Fruit fly (Drosophila melanogaster) whole organism, embryonic: ENCODE data around the gene CG12702.

Experiments
- Aef1 ChIP-seq: fragments of 200-800 bp; sonication (Bioruptor generic); IDR thresholded peaks from 3 replicates; pipeline ENCODE4 v1.3.6; 2022; ENCODE audit warnings: missing biosample characterization, missing genetic modification characterization
- Antp ChIP-seq: fragments of 200-800 bp; sonication (Bioruptor generic); optimal IDR thresholded peaks from 3 replicates; lab custom pipeline; 2016; ENCODE audit warnings: missing biosample characterization, missing genetic modification characterization
- CG12299 ChIP-seq: fragments of 200-800 bp; sonication (Bioruptor generic); optimal IDR thresholded peaks from 2 replicates; lab custom pipeline; 2018; ENCODE audit warnings: missing biosample characterization, mild to moderate bottlenecking, missing genetic modification characterization
- CG1233 ChIP-seq: fragments of 200-800 bp; sonication (Bioruptor generic); optimal IDR thresholded peaks from 4 replicates; lab custom pipeline; 2018; ENCODE audit warnings: missing biosample characterization, mild to moderate bottlenecking, missing genetic modification characterization
- CG13424 ChIP-seq: fragments of 200-800 bp; sonication (Bioruptor generic); optimal IDR thresholded peaks from 2 replicates; lab custom pipeline; 2019; ENCODE audit warnings: missing biosample characterization, mild to moderate bottlenecking, missing genetic modification characterization, moderate library complexity
- CG13624 ChIP-seq: fragments of 200-800 bp; sonication (Bioruptor generic); optimal IDR thresholded peaks from 2 replicates; lab custom pipeline; 2016; ENCODE audit warnings: missing biosample characterization, missing genetic modification characterization
- CG15073 ChIP-seq: fragments of 200-800 bp; sonication (Bioruptor generic); optimal IDR thresholded peaks from 2 replicates; lab custom pipeline; 2016; ENCODE audit warnings: missing biosample characterization, missing genetic modification characterization
- CG1647 ChIP-seq: fragments of 200-800 bp; sonication (Bioruptor generic); optimal IDR thresholded peaks from 3 replicates; lab custom pipeline; 2016; ENCODE audit warnings: missing biosample characterization, missing genetic modification characterization
- CG18262 ChIP-seq: fragments of 200-800 bp; optimal IDR thresholded peaks from 3 replicates; lab custom pipeline; 2019; ENCODE audit warnings: missing biosample characterization, mild to moderate bottlenecking, missing genetic modification characterization, moderate library complexity
- CG2120 ChIP-seq: fragments of 200-800 bp; sonication (Bioruptor generic); optimal IDR thresholded peaks from 3 replicates; lab custom pipeline; 2016; ENCODE audit warnings: missing biosample characterization, missing genetic modification characterization
- CG2875 ChIP-seq: fragments of 200-800 bp; sonication (Bioruptor generic); optimal IDR thresholded peaks from 2 replicates; lab custom pipeline; 2017; ENCODE audit warnings: missing biosample characterization, mild to moderate bottlenecking, missing genetic modification characterization, missing genetic modification reagents
- CG31365 ChIP-seq: fragments of 200-800 bp; sonication (Bioruptor generic); optimal IDR thresholded peaks from 2 replicates; lab custom pipeline; 2018; ENCODE audit warnings: missing biosample characterization, mild to moderate bottlenecking, missing genetic modification characterization
- CG3163 ChIP-seq: fragments of 200-800 bp; sonication (Bioruptor generic); optimal IDR thresholded peaks from 3 replicates; lab custom pipeline; 2016; ENCODE audit warnings: missing biosample characterization, missing genetic modification characterization
- CG34376 ChIP-seq: fragments of 200-800 bp; sonication (Bioruptor generic); optimal IDR thresholded peaks from 2 replicates; lab custom pipeline; 2018; ENCODE audit warnings: missing biosample characterization, mild to moderate bottlenecking, missing genetic modification characterization
- CG3847 ChIP-seq: fragments of 200-800 bp; sonication (Bioruptor generic); IDR thresholded peaks from 2 replicates; pipeline ENCODE4 v1.3.6; 2022; ENCODE audit warnings: missing biosample characterization, missing genetic modification characterization
- CG4854 ChIP-seq: fragments of 200-800 bp; sonication (Bioruptor generic); optimal IDR thresholded peaks from 2 replicates; lab custom pipeline; 2016; ENCODE audit warnings: missing biosample characterization, missing genetic modification characterization, inconsistent platforms
- CG6854 ChIP-seq: fragments of 200-800 bp; sonication (Bioruptor generic); optimal IDR thresholded peaks from 3 replicates; lab custom pipeline; 2017; ENCODE audit warnings: missing biosample characterization, mild to moderate bottlenecking, missing genetic modification characterization
- CG7357 ChIP-seq: fragments of 200-800 bp; sonication (Bioruptor generic); IDR thresholded peaks from 3 replicates; pipeline ENCODE4 v1.3.6; 2022; ENCODE audit warnings: missing biosample characterization, missing genetic modification characterization
- CG7786 ChIP-seq: fragments of 200-800 bp; sonication (Bioruptor generic); optimal IDR thresholded peaks from 2 replicates; lab custom pipeline; 2016; ENCODE audit warnings: missing biosample characterization, missing genetic modification characterization
- CG8924 ChIP-seq: fragments of 200-800 bp; optimal IDR thresholded peaks from 3 replicates; lab custom pipeline; 2019; ENCODE audit warnings: missing biosample characterization, mild to moderate bottlenecking, missing genetic modification characterization, moderate library complexity
- Dfd ChIP-seq, 2 experiments: fragments of >200 bp; optimal IDR thresholded peaks; 2 replicates each; lab custom pipeline; 2017; ENCODE audit warnings: missing biosample characterization in 2 of 2, missing genetic modification characterization in 2 of 2
- Dip2 ChIP-seq: fragments of 200-800 bp; sonication (Bioruptor generic); IDR thresholded peaks from 2 replicates; pipeline ENCODE4 v1.3.6; 2022; ENCODE audit warnings: missing biosample characterization, missing genetic modification characterization
- HLHmδ ChIP-seq: fragments of 200-800 bp; sonication (Bioruptor generic); optimal IDR thresholded peaks from 2 replicates; lab custom pipeline; 2018; ENCODE audit warnings: missing biosample characterization, mild to moderate bottlenecking, missing genetic modification characterization, moderate library complexity
- Ptx1 ChIP-seq: fragments of 200-800 bp; sonication (Bioruptor generic); IDR thresholded peaks from 2 replicates; pipeline ENCODE4 v1.3.6; 2022; ENCODE audit warnings: missing biosample characterization, missing genetic modification characterization
- Sin3A ChIP-seq: fragments of >200 bp; optimal IDR thresholded peaks from 2 replicates; lab custom pipeline; 2018
- aop ChIP-seq: fragments of 200-800 bp; sonication (Bioruptor generic); IDR thresholded peaks from 2 replicates; pipeline ENCODE4 v1.3.6; 2022; ENCODE audit warnings: missing biosample characterization, missing genetic modification characterization
- cwo ChIP-seq: fragments of 200-800 bp; sonication (Bioruptor generic); optimal IDR thresholded peaks from 3 replicates; lab custom pipeline; 2017; ENCODE audit warnings: missing biosample characterization, missing genetic modification characterization, mild to moderate bottlenecking, moderate library complexity, missing genetic modification reagents
- dimm ChIP-seq: fragments of 200-800 bp; sonication (Bioruptor generic); IDR thresholded peaks from 2 replicates; pipeline ENCODE4 v1.3.6; 2022; ENCODE audit warnings: missing biosample characterization, missing genetic modification characterization
- gcm2 ChIP-seq: fragments of 200-800 bp; sonication (Bioruptor generic); optimal IDR thresholded peaks from 2 replicates; lab custom pipeline; 2016; ENCODE audit warnings: missing biosample characterization, missing genetic modification characterization
- gt ChIP-seq: fragments of 200-800 bp; sonication (Bioruptor generic); IDR thresholded peaks from 2 replicates; pipeline ENCODE4 v1.3.6; 2022; ENCODE audit warnings: missing biosample characterization, missing genetic modification characterization
- hth ChIP-seq: fragments of >200 bp; optimal IDR thresholded peaks from 2 replicates; lab custom pipeline; 2017; ENCODE audit warnings: inconsistent platforms
- insv ChIP-seq, 2 experiments: fragments of 200-800 bp; sonication (Bioruptor generic); optimal IDR thresholded peaks; 3 replicates each; lab custom pipeline; 2016 to 2018; ENCODE audit warnings: missing biosample characterization in 2 of 2, missing genetic modification characterization in 2 of 2
- kah ChIP-seq: fragments of 200-800 bp; sonication (Bioruptor generic); optimal IDR thresholded peaks from 2 replicates; lab custom pipeline; 2018; ENCODE audit warnings: missing biosample characterization, mild to moderate bottlenecking, missing genetic modification characterization
- knrl ChIP-seq: fragments of 200-800 bp; sonication (Bioruptor generic); IDR thresholded peaks from 3 replicates; pipeline ENCODE4 v1.3.6; 2022; ENCODE audit warnings: missing biosample characterization, missing genetic modification characterization; ENCODE audit not compliant: partially characterized antibody
- lbe ChIP-seq: fragments of 200-800 bp; sonication (Bioruptor generic); optimal IDR thresholded peaks from 2 replicates; lab custom pipeline; 2016; ENCODE audit warnings: missing biosample characterization, mild to moderate bottlenecking, missing genetic modification characterization
- lilli ChIP-seq: fragments of 200-800 bp; sonication (Bioruptor generic); optimal IDR thresholded peaks from 3 replicates; lab custom pipeline; 2016; ENCODE audit warnings: missing biosample characterization, missing genetic modification characterization
- lov ChIP-seq, 2 experiments: fragments of 200-800 bp in 1 of 2; fragments of >200 bp in 1 of 2; sonication (Bioruptor generic) in 1 of 2; IDR thresholded peaks in 1 of 2; optimal IDR thresholded peaks in 1 of 2; 2 replicates in 1 of 2; 3 replicates in 1 of 2; pipeline versions ENCODE4 v1.3.6 to Lab custom; 2017 to 2022; ENCODE audit warnings: missing biosample characterization in 1 of 2, missing genetic modification characterization in 1 of 2
- mam ChIP-seq: fragments of 200-800 bp; sonication (Bioruptor generic); optimal IDR thresholded peaks from 3 replicates; lab custom pipeline; 2016; ENCODE audit warnings: missing biosample characterization, missing genetic modification characterization
- nom ChIP-seq: fragments of 200-800 bp; sonication (Bioruptor generic); optimal IDR thresholded peaks from 2 replicates; lab custom pipeline; 2017; ENCODE audit warnings: missing biosample characterization, missing genetic modification characterization, mild to moderate bottlenecking, moderate library complexity, missing genetic modification reagents
- odd ChIP-seq: fragments of 200-800 bp; sonication (Bioruptor generic); optimal IDR thresholded peaks from 2 replicates; lab custom pipeline; 2017; ENCODE audit warnings: missing biosample characterization, mild to moderate bottlenecking, missing genetic modification characterization
- ranshi ChIP-seq: fragments of 200-800 bp; sonication (Bioruptor generic); IDR thresholded peaks from 2 replicates; pipeline ENCODE4 v1.3.6; 2022; ENCODE audit warnings: missing biosample characterization, missing genetic modification characterization
- sc ChIP-seq, 3 experiments: fragments of >200 bp in 2 of 3; fragments of 200-800 bp in 1 of 3; sonication (Bioruptor generic) in 1 of 3; optimal IDR thresholded peaks; 2 replicates in 2 of 3; 3 replicates in 1 of 3; lab custom pipeline; 2017; ENCODE audit warnings: mild to moderate bottlenecking in 1 of 3, missing biosample characterization in 1 of 3, missing genetic modification characterization in 1 of 3, missing genetic modification reagents in 1 of 3
- sisA ChIP-seq: fragments of 200-800 bp; sonication (Bioruptor generic); IDR thresholded peaks from 2 replicates; pipeline ENCODE4 v1.3.6; 2022; ENCODE audit warnings: missing biosample characterization, missing genetic modification characterization
- sob ChIP-seq: fragments of 200-800 bp; sonication (Bioruptor generic); IDR thresholded peaks from 2 replicates; pipeline ENCODE4 v1.3.6; 2022; ENCODE audit warnings: missing biosample characterization, missing genetic modification characterization
- sr ChIP-seq: fragments of 200-800 bp; sonication (Bioruptor generic); IDR thresholded peaks from 3 replicates; pipeline ENCODE4 v1.3.6; 2022; ENCODE audit warnings: missing biosample characterization, missing genetic modification characterization
- stc ChIP-seq: fragments of 200-800 bp; sonication (Bioruptor generic); IDR thresholded peaks from 2 replicates; pipeline ENCODE4 v1.3.6; 2022; ENCODE audit warnings: missing biosample characterization, missing genetic modification characterization
- sug ChIP-seq: fragments of 200-800 bp; optimal IDR thresholded peaks from 2 replicates; lab custom pipeline; 2019; ENCODE audit warnings: missing biosample characterization, mild to moderate bottlenecking, missing genetic modification characterization, moderate library complexity
- tup ChIP-seq: fragments of 200-800 bp; sonication (Bioruptor generic); optimal IDR thresholded peaks from 2 replicates; lab custom pipeline; 2016; ENCODE audit warnings: missing biosample characterization, mild to moderate bottlenecking, missing genetic modification characterization, moderate library complexity
- usp ChIP-seq: fragments of >200 bp; optimal IDR thresholded peaks from 2 replicates; lab custom pipeline; 2017; ENCODE audit warnings: missing biosample characterization, missing genetic modification characterization
- wek ChIP-seq: fragments of 200-800 bp; sonication (Bioruptor generic); optimal IDR thresholded peaks from 3 replicates; lab custom pipeline; 2018; ENCODE audit warnings: missing biosample characterization, mild to moderate bottlenecking, missing genetic modification characterization, moderate library complexity
- zen2 ChIP-seq: fragments of 200-800 bp; sonication (Bioruptor generic); IDR thresholded peaks from 3 replicates; pipeline ENCODE4 v1.3.6; 2022; ENCODE audit warnings: missing biosample characterization, missing genetic modification characterization; ENCODE audit not compliant: partially characterized antibody

CG12702 gene

DNA sequence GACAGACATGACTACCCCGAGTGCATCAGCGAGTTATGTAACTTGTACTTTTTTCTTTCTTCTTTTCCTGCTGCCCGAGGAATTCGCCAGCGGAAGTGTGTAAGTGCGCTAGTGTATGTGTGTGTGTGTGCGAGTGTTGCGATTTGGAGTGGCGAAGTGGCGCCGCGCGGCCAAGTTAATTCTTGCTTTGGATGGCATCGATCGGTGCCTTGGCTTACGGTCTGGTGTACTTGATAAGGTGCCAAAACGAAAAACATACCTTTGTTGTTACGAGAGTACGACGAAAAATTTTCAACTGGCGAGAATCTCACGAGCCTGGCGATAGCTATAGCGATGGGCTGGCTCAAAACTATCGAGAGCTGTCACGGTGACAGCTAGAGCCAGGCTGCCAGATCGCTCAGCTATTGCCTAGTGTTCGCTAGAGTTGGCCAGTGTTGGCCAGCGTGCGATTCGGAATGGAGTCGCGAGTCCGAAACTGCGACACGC is 20.6 kb downstream of the CG12702 start, which contains the start of the genes CG18809, COX6B, CG33932 and Rpp20 (continued):
- TF ChIP-seq sug, result peak; percentile 59
- no peak for TF ChIP-seq gcm2 (GFP tag; lab: Kevin White, UChicago)
- TF ChIP-seq CG18262 (tag; lab: Kevin White, UChicago), result no peak
- TF ChIP-seq CG34376 (GFP tag; lab: Kevin White, UChicago), result peak; percentile 59
- no peak for TF ChIP-seq wek
- peak; percentile 88 for TF ChIP-seq sob (GFP tag; lab: Robert Waterston, UW)
- peak; percentile 63 for TF ChIP-seq CG1647 (GFP tag; lab: Kevin White, UChicago)
- peak in 1 of 2 experiments; percentile 26 for TF ChIP-seq insv (GFP tag; optimal IDR thresholded peaks at IDR 0.05; lab: Kevin White, UChicago)
- TF ChIP-seq hth (lab: Kevin White, UChicago), result no peak
- no peak for TF ChIP-seq CG12299 (tag; lab: Kevin White, UChicago)
- TF ChIP-seq Dfd (GFP tag; optimal IDR thresholded peaks at IDR 0.05; lab: Kevin White, UChicago), result no peak
- no peak for TF ChIP-seq cwo (GFP tag; lab: Kevin White, UChicago)
- peak; percentile 90 for TF ChIP-seq zen2
- no peak for TF ChIP-seq CG7357 (GFP tag; lab: Robert Waterston, UW)
- peak; percentile 96 for TF ChIP-seq knrl (GFP tag; lab: Robert Waterston, UW)
- peak; percentile 42 for TF ChIP-seq nom (GFP tag; lab: Kevin White, UChicago)
- peak; percentile 66 for TF ChIP-seq Ptx1 (GFP tag; lab: Robert Waterston, UW)
- TF ChIP-seq sisA (GFP tag; lab: Robert Waterston, UW), result peak; percentile 62; the same call in 1 of the 2 replicates
- TF ChIP-seq sc (optimal IDR thresholded peaks at IDR 0.05; lab: Kevin White, UChicago), result no peak
- TF ChIP-seq sc (GFP tag; optimal IDR thresholded peaks at IDR 0.05; lab: Kevin White, UChicago), result no peak
- no peak for TF ChIP-seq usp
- peak; percentile 68 for TF ChIP-seq lbe (GFP tag; lab: Kevin White, UChicago)
- TF ChIP-seq CG4854 (GFP tag; lab: Kevin White, UChicago), result no peak
- TF ChIP-seq CG8924 (tag; lab: Kevin White, UChicago), result peak; percentile 52
- peak; percentile 77 for TF ChIP-seq lilli (GFP tag; lab: Kevin White, UChicago)
- no peak for TF ChIP-seq lov (optimal IDR thresholded peaks at IDR 0.05; lab: Kevin White, UChicago)
- TF ChIP-seq lov (GFP tag; IDR thresholded peaks at IDR 0.05; lab: Robert Waterston, UW), result 0 out of 3 replicates have a peak, but pooled peaks have one; percentile 35
- TF ChIP-seq CG2120 (GFP tag; lab: Kevin White, UChicago), result peak; percentile 82
- TF ChIP-seq CG1233, result peak; percentile 37
- no peak for TF ChIP-seq tup
- TF ChIP-seq dimm (GFP tag; lab: Robert Waterston, UW), result no peak
- peak; percentile 50; the same call in 1 of the 2 replicates for TF ChIP-seq aop
- no peak for TF ChIP-seq odd (GFP tag; lab: Kevin White, UChicago)
- no peak for TF ChIP-seq stc
- TF ChIP-seq Sin3A (lab: Kevin White, UChicago), result peak; percentile 63
- no peak for TF ChIP-seq Aef1
- peak; percentile 84 for TF ChIP-seq CG7786
- no peak for TF ChIP-seq CG6854 (GFP tag; lab: Kevin White, UChicago)
- peak; percentile 14 for TF ChIP-seq HLHmδ (GFP tag; lab: Kevin White, UChicago)
- TF ChIP-seq CG2875 (GFP tag; lab: Kevin White, UChicago), result no peak
- peak; percentile 30 for TF ChIP-seq CG13424 (tag; lab: Kevin White, UChicago)
- TF ChIP-seq mam (GFP tag; lab: Kevin White, UChicago), result peak; percentile 87
- TF ChIP-seq sr, result no peak
- no peak for TF ChIP-seq Dip2 (GFP tag; lab: Robert Waterston, UW)
- no peak for TF ChIP-seq CG15073 (GFP tag; lab: Kevin White, UChicago)
- TF ChIP-seq ranshi (GFP tag; lab: Robert Waterston, UW), result peak; percentile 61
- peak; percentile 83 for TF ChIP-seq CG13624 (GFP tag; lab: Kevin White, UChicago)
- TF ChIP-seq CG3163, result peak; percentile 68
- TF ChIP-seq CG3847 (GFP tag; lab: Robert Waterston, UW), result peak; percentile 94
- no peak for TF ChIP-seq CG31365 (tag; lab: Kevin White, UChicago)
- peak; percentile 21 for TF ChIP-seq kah (GFP tag; lab: Kevin White, UChicago)
- TF ChIP-seq gt (GFP tag; lab: Robert Waterston, UW), result no peak
- TF ChIP-seq Antp (GFP tag; lab: Kevin White, UChicago), result peak; percentile 84
